Fruit fly (Drosophila melanogaster): ENCODE measurements around the gene kin17.
A peak's percentile ranks its signal among the peaks of the same experiment; 100 is the strongest.

DNA sequence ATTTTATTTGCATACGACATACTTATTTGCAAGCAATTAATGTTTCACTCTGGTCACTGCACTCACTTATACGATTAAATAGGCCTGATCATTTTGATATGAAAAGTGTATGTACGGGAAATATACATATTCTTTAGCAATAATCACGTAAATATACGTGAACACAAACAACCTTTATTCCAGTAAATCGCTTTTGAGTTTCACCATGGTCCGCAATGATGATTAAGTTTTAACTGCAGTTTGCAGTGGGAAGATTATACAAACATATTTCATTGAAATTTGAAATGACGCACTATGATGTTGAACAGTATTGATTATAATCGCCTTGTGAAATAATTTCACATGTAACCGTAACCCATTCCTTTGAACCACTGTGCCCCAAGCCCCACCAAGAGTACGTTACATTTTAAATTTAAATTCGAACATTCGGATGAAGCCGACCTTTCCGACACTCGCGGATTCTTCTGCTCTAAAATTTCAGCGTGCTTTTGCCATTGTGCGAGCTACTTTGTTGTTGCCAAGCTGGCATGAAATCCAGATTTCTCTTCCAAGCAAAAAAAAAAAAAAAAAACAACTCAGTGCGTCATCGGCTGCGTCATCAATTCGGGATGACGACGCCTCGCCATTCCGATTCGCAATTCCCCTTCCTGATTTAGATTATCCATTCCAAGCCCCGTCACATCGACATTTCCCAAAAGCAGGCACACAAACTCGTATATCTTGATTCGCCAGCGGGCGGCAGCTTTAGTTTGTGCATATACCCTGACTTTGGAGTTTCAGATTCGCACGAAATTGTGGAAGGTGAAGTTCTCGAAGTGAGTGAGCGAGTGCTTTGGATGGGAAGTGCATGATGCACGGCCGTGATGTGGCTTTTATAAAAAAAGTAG lies 47.1 kb downstream of the kin17 start:
- TF ChIP-seq Myc (optimal IDR thresholded peaks at IDR 0.05) (no peak), h (optimal IDR thresholded peaks at IDR 0.05) (no peak), insv (optimal IDR thresholded peaks at IDR 0.05) (no peak), psq (optimal IDR thresholded peaks at IDR 0.05) (peak; percentile 45), Sin3A (optimal IDR thresholded peaks at IDR 0.05) (no peak), ttk (optimal IDR thresholded peaks at IDR 0.05) (no peak)
